Fruit fly (Drosophila melanogaster) Kc167 (cell line): ENCODE measurements around the gene CG5321.

Experiments used
- Myc ChIP-seq: fragments of >200 bp; optimal IDR thresholded peaks from 2 replicates; lab custom pipeline; 2017; ENCODE audit warnings: missing external identifiers
- h ChIP-seq: fragments of >200 bp; optimal IDR thresholded peaks from 3 replicates; lab custom pipeline; 2018; ENCODE audit warnings: missing external identifiers
- insv ChIP-seq: fragments of >200 bp; optimal IDR thresholded peaks from 3 replicates; lab custom pipeline; 2018; ENCODE audit warnings: missing external identifiers
- psq ChIP-seq: fragments of >200 bp; optimal IDR thresholded peaks from 2 replicates; lab custom pipeline; 2017; ENCODE audit warnings: missing external identifiers
- ttk ChIP-seq: sonication (Bioruptor generic); optimal IDR thresholded peaks from 2 replicates; lab custom pipeline; 2017; ENCODE audit warnings: missing external identifiers

DNA sequence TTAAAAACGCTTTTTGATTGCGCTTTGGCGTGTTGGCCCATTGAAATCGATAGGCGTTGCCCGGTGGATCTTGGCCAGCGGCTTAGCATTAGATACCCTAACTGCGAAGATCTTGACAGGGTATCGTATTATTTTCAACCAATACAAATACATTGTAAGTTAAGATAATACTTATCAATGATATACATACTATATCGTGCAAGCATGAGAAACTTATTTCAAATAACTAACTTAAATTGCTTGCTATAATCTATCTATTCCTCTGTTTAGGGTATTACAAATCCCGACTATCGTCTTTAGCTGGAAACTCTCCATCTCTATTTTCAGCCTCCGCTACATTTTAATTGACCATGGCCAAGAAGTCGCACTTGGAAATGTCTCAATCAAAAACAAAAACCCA, 44.7 kb upstream of the CG5321 start:
- TF ChIP-seq ttk (lab: Kevin White, UChicago), result no peak
- TF ChIP-seq Myc (lab: Kevin White, UChicago), result no peak
- no peak for TF ChIP-seq psq (lab: Kevin White, UChicago)
- no peak for TF ChIP-seq insv (lab: Kevin White, UChicago)
- TF ChIP-seq h, result no peak
